Fruit fly (Drosophila melanogaster) whole organism, embryonic: ENCODE data around the gene RapGAP1.
A peak's percentile ranks its signal among the peaks of the same experiment; 100 is the strongest.

ENCODE experiments used
- Aef1 ChIP-seq: fragments of 200-800 bp; sonication (Bioruptor generic); IDR thresholded peaks from 3 replicates; pipeline ENCODE4 v1.3.6; 2022; ENCODE audit warnings: missing biosample characterization, missing genetic modification characterization
- Atf-2 ChIP-seq: fragments of 200-800 bp; sonication (Bioruptor generic); optimal IDR thresholded peaks from 2 replicates; lab custom pipeline; 2016; ENCODE audit warnings: missing biosample characterization, missing genetic modification characterization
- Bdp1 ChIP-seq: fragments of 200-800 bp; sonication (Bioruptor generic); optimal IDR thresholded peaks from 3 replicates; lab custom pipeline; 2016; ENCODE audit warnings: missing biosample characterization, missing genetic modification characterization
- BtbVII ChIP-seq: fragments of 200-800 bp; sonication (Bioruptor generic); optimal IDR thresholded peaks from 3 replicates; lab custom pipeline; 2017; ENCODE audit warnings: missing biosample characterization, mild to moderate bottlenecking, missing genetic modification characterization
- C15 ChIP-seq: fragments of 200-800 bp; sonication (Bioruptor generic); IDR thresholded peaks from 3 replicates; pipeline ENCODE4 v1.3.6; 2022; ENCODE audit warnings: missing biosample characterization, missing genetic modification characterization
- CG10431 ChIP-seq: fragments of 200-800 bp; sonication (Bioruptor generic); optimal IDR thresholded peaks from 3 replicates; lab custom pipeline; 2018; ENCODE audit warnings: missing biosample characterization, mild to moderate bottlenecking, missing genetic modification characterization
- CG10959 ChIP-seq: fragments of 200-800 bp; sonication (Bioruptor generic); IDR thresholded peaks from 2 replicates; pipeline ENCODE4 v1.3.6; 2022; ENCODE audit warnings: missing biosample characterization, missing genetic modification characterization
- CG12391 ChIP-seq: fragments of 200-800 bp; sonication (Bioruptor generic); optimal IDR thresholded peaks from 3 replicates; lab custom pipeline; 2018; ENCODE audit warnings: missing biosample characterization, mild to moderate bottlenecking, missing genetic modification characterization, moderate library complexity
- CG13296 ChIP-seq: fragments of 200-800 bp; sonication (Bioruptor generic); optimal IDR thresholded peaks from 3 replicates; lab custom pipeline; 2018; ENCODE audit warnings: missing biosample characterization, mild to moderate bottlenecking, missing genetic modification characterization
- CG15073 ChIP-seq: fragments of 200-800 bp; sonication (Bioruptor generic); optimal IDR thresholded peaks from 2 replicates; lab custom pipeline; 2016; ENCODE audit warnings: missing biosample characterization, missing genetic modification characterization
- CG1603 ChIP-seq: fragments of 200-800 bp; sonication (Bioruptor generic); optimal IDR thresholded peaks from 2 replicates; lab custom pipeline; 2019; ENCODE audit warnings: missing biosample characterization, mild to moderate bottlenecking, missing genetic modification characterization, moderate library complexity
- CG16815 ChIP-seq: fragments of 200-800 bp; sonication (Bioruptor generic); optimal IDR thresholded peaks from 3 replicates; lab custom pipeline; 2017; ENCODE audit warnings: missing biosample characterization, mild to moderate bottlenecking, missing genetic modification characterization
- CG17186 ChIP-seq: fragments of 200-800 bp; sonication (Bioruptor generic); optimal IDR thresholded peaks from 3 replicates; lab custom pipeline; 2017; ENCODE audit warnings: missing biosample characterization, missing genetic modification reagents, missing genetic modification characterization
- CG17802 ChIP-seq: fragments of 200-800 bp; sonication (Bioruptor generic); optimal IDR thresholded peaks from 2 replicates; lab custom pipeline; 2018; ENCODE audit warnings: missing biosample characterization, mild to moderate bottlenecking, missing genetic modification characterization, moderate library complexity
- CG1832 ChIP-seq: fragments of 200-800 bp; sonication (Bioruptor generic); optimal IDR thresholded peaks from 2 replicates; lab custom pipeline; 2017; ENCODE audit warnings: missing biosample characterization, mild to moderate bottlenecking, missing genetic modification characterization, inconsistent platforms
- CG2678 ChIP-seq: fragments of 200-800 bp; sonication (Bioruptor generic); optimal IDR thresholded peaks from 3 replicates; lab custom pipeline; 2019; ENCODE audit warnings: missing biosample characterization, mild to moderate bottlenecking, missing genetic modification characterization, moderate library complexity
- CG3838 ChIP-seq: fragments of 200-800 bp; sonication (Bioruptor generic); optimal IDR thresholded peaks from 3 replicates; lab custom pipeline; 2016; ENCODE audit warnings: missing biosample characterization, missing genetic modification characterization
- CG4282 ChIP-seq: fragments of 200-800 bp; sonication (Bioruptor generic); optimal IDR thresholded peaks from 2 replicates; lab custom pipeline; 2016; ENCODE audit warnings: missing biosample characterization, missing genetic modification characterization
- CG4730 ChIP-seq: fragments of 200-800 bp; sonication (Bioruptor generic); IDR thresholded peaks from 2 replicates; pipeline ENCODE4 v1.3.6; 2022; ENCODE audit warnings: missing biosample characterization, missing genetic modification characterization
- CG6175 ChIP-seq: fragments of 200-800 bp; sonication (Bioruptor generic); IDR thresholded peaks from 3 replicates; pipeline ENCODE4 v1.3.6; 2022; ENCODE audit warnings: missing biosample characterization, missing genetic modification characterization
- CG6654 ChIP-seq: fragments of 200-800 bp; sonication (Bioruptor generic); optimal IDR thresholded peaks from 2 replicates; lab custom pipeline; 2017; ENCODE audit warnings: missing biosample characterization, mild to moderate bottlenecking, missing genetic modification characterization
- CG6683 ChIP-seq: fragments of 200-800 bp; sonication (Bioruptor generic); optimal IDR thresholded peaks from 2 replicates; lab custom pipeline; 2017; ENCODE audit warnings: missing biosample characterization, mild to moderate bottlenecking, missing genetic modification characterization, missing genetic modification reagents
- CG7357 ChIP-seq: fragments of 200-800 bp; sonication (Bioruptor generic); IDR thresholded peaks from 3 replicates; pipeline ENCODE4 v1.3.6; 2022; ENCODE audit warnings: missing biosample characterization, missing genetic modification characterization
- CG7963 ChIP-seq: fragments of 200-800 bp; sonication (Bioruptor generic); IDR thresholded peaks from 3 replicates; pipeline ENCODE4 v1.3.6; 2022; ENCODE audit warnings: missing biosample characterization, missing genetic modification characterization; ENCODE audit not compliant: partially characterized antibody
- CG8924 ChIP-seq: fragments of 200-800 bp; optimal IDR thresholded peaks from 3 replicates; lab custom pipeline; 2019; ENCODE audit warnings: missing biosample characterization, mild to moderate bottlenecking, missing genetic modification characterization, moderate library complexity
- Chrac-16 ChIP-seq: fragments of 200-800 bp; sonication (Bioruptor generic); optimal IDR thresholded peaks from 3 replicates; lab custom pipeline; 2016; ENCODE audit warnings: missing biosample characterization, missing genetic modification characterization
- Dip2 ChIP-seq: fragments of 200-800 bp; sonication (Bioruptor generic); IDR thresholded peaks from 2 replicates; pipeline ENCODE4 v1.3.6; 2022; ENCODE audit warnings: missing biosample characterization, missing genetic modification characterization
- E2f1 ChIP-seq: fragments of 200-800 bp; sonication (Bioruptor generic); IDR thresholded peaks from 2 replicates; pipeline ENCODE4 v1.3.6; 2022; ENCODE audit warnings: missing biosample characterization, missing genetic modification characterization
- GATAe ChIP-seq: fragments of 200-800 bp; sonication (Bioruptor generic); conservative IDR thresholded peaks from 2 replicates; pipeline ENCODE4 v1.3.6; 2022; ENCODE audit warnings: missing biosample characterization, missing genetic modification characterization
- Hmx ChIP-seq: fragments of 200-800 bp; sonication (Bioruptor generic); optimal IDR thresholded peaks from 2 replicates; lab custom pipeline; 2016; ENCODE audit warnings: missing biosample characterization, missing genetic modification characterization
- Lhr ChIP-seq: fragments of 200-800 bp; sonication (Bioruptor generic); optimal IDR thresholded peaks from 3 replicates; lab custom pipeline; 2017; ENCODE audit warnings: mild to moderate bottlenecking, missing biosample characterization, missing genetic modification reagents, missing genetic modification characterization
- MBD-R2 ChIP-seq: fragments of 200-800 bp; sonication (Bioruptor generic); IDR thresholded peaks from 2 replicates; pipeline ENCODE4 v1.3.6; 2022; ENCODE audit warnings: missing biosample characterization, missing genetic modification characterization
- Pdp1 ChIP-seq, 2 experiments: fragments of 200-800 bp; sonication (Bioruptor generic); optimal IDR thresholded peaks; 3 replicates each; lab custom pipeline; 2016; ENCODE audit warnings: missing biosample characterization in 2 of 2, missing genetic modification characterization in 2 of 2, mild to moderate bottlenecking in 1 of 2, moderate library complexity in 1 of 2
- Sin3A ChIP-seq: fragments of >200 bp; optimal IDR thresholded peaks from 2 replicates; lab custom pipeline; 2018
- Sry-δ ChIP-seq: fragments of 200-800 bp; sonication (Bioruptor generic); optimal IDR thresholded peaks from 2 replicates; lab custom pipeline; 2016; ENCODE audit warnings: missing biosample characterization, missing genetic modification characterization
- ac ChIP-seq: fragments of 200-800 bp; sonication (Bioruptor generic); optimal IDR thresholded peaks from 3 replicates; lab custom pipeline; 2017; ENCODE audit warnings: missing biosample characterization, mild to moderate bottlenecking, missing genetic modification characterization
- bab2 ChIP-seq: fragments of 200-800 bp; sonication (Bioruptor generic); optimal IDR thresholded peaks from 2 replicates; lab custom pipeline; 2016; ENCODE audit warnings: missing biosample characterization, missing genetic modification characterization
- btn ChIP-seq: fragments of 200-800 bp; sonication (Bioruptor generic); optimal IDR thresholded peaks from 2 replicates; lab custom pipeline; 2016; ENCODE audit warnings: missing biosample characterization, missing genetic modification characterization
- cato ChIP-seq: fragments of 200-800 bp; sonication (Bioruptor generic); optimal IDR thresholded peaks from 2 replicates; lab custom pipeline; 2016; ENCODE audit warnings: missing biosample characterization, missing genetic modification characterization, borderline replicate concordance
- caup ChIP-seq: fragments of 200-800 bp; sonication (Bioruptor generic); optimal IDR thresholded peaks from 3 replicates; lab custom pipeline; 2017; ENCODE audit warnings: missing biosample characterization, mild to moderate bottlenecking, missing genetic modification characterization, moderate library complexity; ENCODE audit not compliant: severe bottlenecking
- crp ChIP-seq, 2 experiments: fragments of 200-800 bp; sonication (Bioruptor generic); optimal IDR thresholded peaks; 2 replicates in 1 of 2; 3 replicates in 1 of 2; lab custom pipeline; 2017; ENCODE audit warnings: missing biosample characterization in 2 of 2, missing genetic modification characterization in 2 of 2, mild to moderate bottlenecking in 1 of 2, moderate library complexity in 1 of 2
- gem ChIP-seq: fragments of 200-800 bp; sonication (Bioruptor generic); optimal IDR thresholded peaks from 2 replicates; lab custom pipeline; 2019; ENCODE audit warnings: missing biosample characterization, mild to moderate bottlenecking, missing genetic modification characterization, moderate library complexity
- grau ChIP-seq: fragments of 200-800 bp; optimal IDR thresholded peaks from 3 replicates; lab custom pipeline; 2019; ENCODE audit warnings: missing biosample characterization, mild to moderate bottlenecking, missing genetic modification characterization, moderate library complexity
- mirr ChIP-seq: fragments of 200-800 bp; sonication (Bioruptor generic); optimal IDR thresholded peaks from 3 replicates; lab custom pipeline; 2018; ENCODE audit warnings: missing biosample characterization, mild to moderate bottlenecking, missing genetic modification characterization
- nau ChIP-seq: fragments of 200-800 bp; sonication (Bioruptor generic); optimal IDR thresholded peaks from 3 replicates; lab custom pipeline; 2017; ENCODE audit warnings: missing biosample characterization, mild to moderate bottlenecking, missing genetic modification characterization, missing genetic modification reagents
- nerfin-1 ChIP-seq: fragments of 200-800 bp; sonication (Bioruptor generic); optimal IDR thresholded peaks from 3 replicates; lab custom pipeline; 2019; ENCODE audit warnings: missing biosample characterization, mild to moderate bottlenecking, missing genetic modification characterization, moderate library complexity
- sens ChIP-seq: fragments of 200-800 bp; sonication (Bioruptor generic); peaks from one replicate; lab custom pipeline; 2016; ENCODE audit warnings: missing biosample characterization, missing genetic modification characterization
- seq ChIP-seq: fragments of 200-800 bp; sonication (Bioruptor generic); IDR thresholded peaks from 2 replicates; pipeline ENCODE4 v1.3.6; 2022; ENCODE audit warnings: missing biosample characterization, missing genetic modification characterization
- sim ChIP-seq: fragments of 200-800 bp; sonication (Bioruptor generic); IDR thresholded peaks from 2 replicates; pipeline ENCODE4 v1.3.6; 2022; ENCODE audit warnings: missing biosample characterization, missing genetic modification characterization
- vnd ChIP-seq: fragments of 200-800 bp; sonication (Bioruptor generic); IDR thresholded peaks from 3 replicates; pipeline ENCODE4 v1.3.6; 2022; ENCODE audit warnings: missing biosample characterization, missing genetic modification characterization; ENCODE audit not compliant: partially characterized antibody

Gene RapGAP1

DNA sequence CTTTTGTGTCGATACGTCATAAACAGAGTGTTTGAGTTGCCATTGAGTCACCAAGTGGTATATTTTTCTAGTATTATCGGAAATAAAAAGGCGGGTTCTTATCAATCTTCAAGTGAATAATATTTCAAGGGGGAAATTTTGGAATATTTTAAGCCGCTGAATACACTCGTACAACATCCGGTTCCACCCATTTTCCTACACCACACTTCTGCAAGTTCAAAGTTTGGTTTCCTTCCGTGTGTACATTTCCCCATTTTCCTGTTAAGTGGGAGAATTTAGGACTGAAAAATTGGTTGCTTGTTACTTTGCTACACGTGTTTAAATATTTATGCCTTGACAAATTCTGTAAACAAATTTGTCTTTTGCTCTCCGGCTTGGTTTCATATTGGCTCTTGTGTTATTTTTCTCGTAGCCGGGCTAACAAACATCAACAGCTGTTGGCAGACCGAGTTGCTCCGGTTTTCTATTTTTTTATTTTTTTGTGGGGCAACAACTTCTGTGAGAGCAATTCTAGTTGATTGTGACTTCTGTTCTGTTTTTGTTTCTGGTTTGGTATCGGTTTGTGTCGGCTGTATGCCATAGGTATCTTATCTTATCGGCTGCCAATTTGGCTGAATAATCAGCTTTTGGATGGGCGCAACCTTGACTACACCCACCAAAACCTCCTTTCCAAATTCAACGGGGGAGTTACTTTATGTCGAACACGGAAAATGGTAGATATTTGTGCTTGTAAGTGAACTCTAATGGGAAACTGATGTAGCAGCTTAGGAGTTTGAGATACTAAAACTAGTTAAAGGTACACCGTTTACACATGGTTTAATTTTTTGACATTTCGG lies 6.9 kb downstream of the RapGAP1 start (continued):
- no peak for TF ChIP-seq grau (tag; lab: Kevin White, UChicago)
- no peak for TF ChIP-seq cato (GFP tag; lab: Kevin White, UChicago)
- TF ChIP-seq CG2678 (tag; lab: Kevin White, UChicago), result peak; percentile 44
- TF ChIP-seq crp (GFP tag; optimal IDR thresholded peaks at IDR 0.05; lab: Kevin White, UChicago), result no peak
- TF ChIP-seq Atf-2 (GFP tag; lab: Kevin White, UChicago), result no peak
- TF ChIP-seq CG4730 (GFP tag; lab: Robert Waterston, UW), result no peak
- TF ChIP-seq sens (GFP tag; lab: Kevin White, UChicago), result peak; percentile 82
- TF ChIP-seq C15 (GFP tag; lab: Robert Waterston, UW), result no peak
- TF ChIP-seq E2f1, result no peak
- TF ChIP-seq btn (GFP tag; lab: Kevin White, UChicago), result no peak
- no peak for TF ChIP-seq sim (GFP tag; lab: Robert Waterston, UW)
- peak in 1 of 2 experiments; percentile 60 for TF ChIP-seq Pdp1 (GFP tag; optimal IDR thresholded peaks at IDR 0.05; lab: Kevin White, UChicago)
- no peak for TF ChIP-seq vnd
- no peak for TF ChIP-seq CG6683 (GFP tag; lab: Kevin White, UChicago)
- no peak for TF ChIP-seq CG7963 (GFP tag; lab: Robert Waterston, UW)
- no peak for TF ChIP-seq CG1832 (GFP tag; lab: Kevin White, UChicago)
- no peak for TF ChIP-seq Dip2 (GFP tag; lab: Robert Waterston, UW)
- TF ChIP-seq Hmx (GFP tag; lab: Kevin White, UChicago), result no peak
- TF ChIP-seq CG6175 (GFP tag; lab: Robert Waterston, UW), result no peak
- no peak for TF ChIP-seq CG16815 (GFP tag; lab: Kevin White, UChicago)
- no peak for TF ChIP-seq BtbVII (GFP tag; lab: Kevin White, UChicago)
- TF ChIP-seq Chrac-16 (GFP tag; lab: Kevin White, UChicago), result no peak
- TF ChIP-seq Sin3A (lab: Kevin White, UChicago), result no peak
- TF ChIP-seq bab2, result no peak
- no peak for TF ChIP-seq CG15073 (GFP tag; lab: Kevin White, UChicago)
- no peak for TF ChIP-seq CG17802
- no peak for TF ChIP-seq ac
- no peak for TF ChIP-seq seq (GFP tag; lab: Robert Waterston, UW)
- TF ChIP-seq nau (GFP tag; lab: Kevin White, UChicago), result peak; percentile 75
- no peak for TF ChIP-seq Bdp1 (GFP tag; lab: Kevin White, UChicago)
- TF ChIP-seq Sry-δ (GFP tag; lab: Kevin White, UChicago), result no peak
- TF ChIP-seq CG8924 (tag; lab: Kevin White, UChicago), result no peak
- TF ChIP-seq CG10431, result no peak
- no peak for TF ChIP-seq CG7357 (GFP tag; lab: Robert Waterston, UW)
- no peak for TF ChIP-seq CG1603 (tag; lab: Kevin White, UChicago)
- no peak for TF ChIP-seq CG10959 (GFP tag; lab: Robert Waterston, UW)
- peak; percentile 38 for TF ChIP-seq caup (GFP tag; lab: Kevin White, UChicago)
- peak; percentile 19 for TF ChIP-seq CG13296 (GFP tag; lab: Kevin White, UChicago)
- TF ChIP-seq nerfin-1 (tag; lab: Kevin White, UChicago), result no peak
- TF ChIP-seq mirr (GFP tag; lab: Kevin White, UChicago), result peak; percentile 69
- TF ChIP-seq CG4282 (GFP tag; lab: Kevin White, UChicago), result no peak
- no peak for TF ChIP-seq CG6654 (GFP tag; lab: Kevin White, UChicago)
- no peak for TF ChIP-seq CG12391 (tag; lab: Kevin White, UChicago)
- no peak for TF ChIP-seq MBD-R2
- TF ChIP-seq GATAe (GFP tag; lab: Robert Waterston, UW), result peak; percentile 85
- no peak for TF ChIP-seq Lhr
- TF ChIP-seq CG3838 (GFP tag; lab: Kevin White, UChicago), result no peak
- TF ChIP-seq CG17186 (GFP tag; lab: Kevin White, UChicago), result no peak
- TF ChIP-seq gem (tag; lab: Kevin White, UChicago), result no peak
- TF ChIP-seq Aef1, result no peak
